Fruit fly (Drosophila melanogaster): ENCODE data around the gene Bhmt.

Bhmt gene

dm6 chr2L:18968370-18969105 is 11.4 kb upstream of the Bhmt start, which contains the start of the genes Nak and Tango6:
Nak (minus strand) TSS chr2L:18968744.
Tango6 (plus strand) TSS chr2L:18969028.
- TF ChIP-seq Vsx2 (GFP tag; optimal IDR thresholded peaks at IDR 0.05; ENCODE audit: partially characterized antibody) (peak; percentile 95), rgr (GFP tag; optimal IDR thresholded peaks at IDR 0.05) (peak; percentile 50), Hr83 (GFP tag; optimal IDR thresholded peaks at IDR 0.05; ENCODE audit: poor library complexity, severe bottlenecking) (peak; percentile 24), CG9705 (GFP tag; optimal IDR thresholded peaks at IDR 0.05) (peak; percentile 29), Myc (optimal IDR thresholded peaks at IDR 0.05) (peak; percentile 78), br (GFP tag; optimal IDR thresholded peaks at IDR 0.05) (peak; percentile 22), jim (GFP tag; optimal IDR thresholded peaks at IDR 0.05) (no peak), Hnf4 (GFP tag; optimal IDR thresholded peaks at IDR 0.05) (peak; percentile 36), Rel (GFP tag; optimal IDR thresholded peaks at IDR 0.05) (no peak), Rel (tag; optimal IDR thresholded peaks at IDR 0.05) (peak; percentile 66), sage (GFP tag; optimal IDR thresholded peaks at IDR 0.05) (no peak), lola (GFP tag; optimal IDR thresholded peaks at IDR 0.05) (no peak), foxo (GFP tag; optimal IDR thresholded peaks at IDR 0.05) (peak in 1 of 2 experiments; percentile 50), dsf (GFP tag; optimal IDR thresholded peaks at IDR 0.05; ENCODE audit: borderline replicate concordance) (peak; percentile 30), sv (GFP tag; optimal IDR thresholded peaks at IDR 0.05) (peak; percentile 27), h (GFP tag; optimal IDR thresholded peaks at IDR 0.05) (peak; percentile 60), Dfd (GFP tag; optimal IDR thresholded peaks at IDR 0.05) (no peak), N (GFP tag; optimal IDR thresholded peaks at IDR 0.05) (no peak), dmrt93B (GFP tag; optimal IDR thresholded peaks at IDR 0.05) (peak; percentile 16), HLH106 (tag; optimal IDR thresholded peaks at IDR 0.05) (peak; percentile 18), CrebA (GFP tag; optimal IDR thresholded peaks at IDR 0.05; ENCODE audit: borderline replicate concordance) (no peak), Sp1 (GFP tag; optimal IDR thresholded peaks at IDR 0.05) (peak; percentile 51), Hr78 (GFP tag; optimal IDR thresholded peaks at IDR 0.05) (no peak), psq (GFP tag; optimal IDR thresholded peaks at IDR 0.05) (peak; percentile 15), pan (optimal IDR thresholded peaks at IDR 0.05) (no peak), usp (GFP tag; optimal IDR thresholded peaks at IDR 0.05) (no peak), OdsH (GFP tag; optimal IDR thresholded peaks at IDR 0.05) (peak; percentile 11), fru (GFP tag; optimal IDR thresholded peaks at IDR 0.05) (peak; percentile 67), ey (GFP tag; optimal IDR thresholded peaks at IDR 0.05) (peak; percentile 11), woc (GFP tag; optimal IDR thresholded peaks at IDR 0.05) (peak; percentile 86), Jra (GFP tag; optimal IDR thresholded peaks at IDR 0.05) (peak; percentile 70), GATAd (GFP tag; optimal IDR thresholded peaks at IDR 0.05) (peak; percentile 58), dl (GFP tag; optimal IDR thresholded peaks at IDR 0.05; ENCODE audit: insufficient read depth in 1 of 2, partially characterized antibody in 2 of 2) (no peak), Mio (GFP tag; optimal IDR thresholded peaks at IDR 0.05) (no peak), brk (GFP tag; optimal IDR thresholded peaks at IDR 0.05) (no peak), Dif (GFP tag; optimal IDR thresholded peaks at IDR 0.05; ENCODE audit: partially characterized antibody) (no peak), tai (GFP tag; optimal IDR thresholded peaks at IDR 0.05) (no peak), Abd-B (GFP tag; optimal IDR thresholded peaks at IDR 0.05) (no peak), CG32264 (GFP tag; optimal IDR thresholded peaks at IDR 0.05) (no peak)

DNA sequence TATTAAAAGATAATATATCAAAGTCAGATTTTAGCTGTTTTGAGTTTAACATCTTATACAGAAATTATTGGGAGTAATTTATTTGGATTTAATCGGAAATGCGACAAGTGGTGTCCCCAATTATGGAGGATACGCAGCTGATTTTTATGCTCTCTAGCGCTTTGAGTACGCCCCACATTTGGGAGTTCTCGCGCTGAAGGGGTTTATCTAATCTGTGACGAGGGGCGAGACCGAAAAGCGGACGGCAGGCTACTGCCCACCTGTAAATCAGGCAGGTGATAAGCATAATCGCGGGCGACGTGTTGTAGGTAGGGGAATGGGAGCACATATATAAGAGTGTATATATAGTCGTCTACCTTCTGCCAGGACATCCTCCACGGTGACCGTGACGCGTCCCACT is 10.8 kb upstream of the Bhmt start:
- TF ChIP-seq foxo (GFP tag; optimal IDR thresholded peaks at IDR 0.05), result no peak
- no peak for TF ChIP-seq tai (GFP tag; optimal IDR thresholded peaks at IDR 0.05)
- TF ChIP-seq Hr78 (GFP tag; optimal IDR thresholded peaks at IDR 0.05), result no peak
- TF ChIP-seq h (GFP tag; optimal IDR thresholded peaks at IDR 0.05), result peak; percentile 3

dm6 chr2L:18966844-18967243 is 9.7 kb upstream of the Bhmt start:
- TF ChIP-seq Mio (GFP tag; optimal IDR thresholded peaks at IDR 0.05), result no peak
- TF ChIP-seq HLH106 (tag; optimal IDR thresholded peaks at IDR 0.05), result peak; percentile 80
- peak; percentile 51 for TF ChIP-seq OdsH (GFP tag; optimal IDR thresholded peaks at IDR 0.05)
- TF ChIP-seq h (GFP tag; optimal IDR thresholded peaks at IDR 0.05), result no peak
- peak; percentile 52 for TF ChIP-seq rgr (GFP tag; optimal IDR thresholded peaks at IDR 0.05)
- TF ChIP-seq Sp1 (GFP tag; optimal IDR thresholded peaks at IDR 0.05), result peak; percentile 73
- peak; percentile 53 for TF ChIP-seq dmrt93B (GFP tag; optimal IDR thresholded peaks at IDR 0.05)
- no peak for TF ChIP-seq dsf (GFP tag; optimal IDR thresholded peaks at IDR 0.05; ENCODE audit: borderline replicate concordance)
- no peak for TF ChIP-seq CrebA (GFP tag; optimal IDR thresholded peaks at IDR 0.05; ENCODE audit: borderline replicate concordance)
- TF ChIP-seq tai (GFP tag; optimal IDR thresholded peaks at IDR 0.05), result no peak
- TF ChIP-seq lola (GFP tag; optimal IDR thresholded peaks at IDR 0.05), result no peak
- TF ChIP-seq Hr78 (GFP tag; optimal IDR thresholded peaks at IDR 0.05), result no peak
- no peak for TF ChIP-seq Hnf4 (GFP tag; optimal IDR thresholded peaks at IDR 0.05)
- TF ChIP-seq foxo (GFP tag; optimal IDR thresholded peaks at IDR 0.05), result peak in 1 of 2 experiments; percentile 73
- no peak for TF ChIP-seq Rel (GFP tag; optimal IDR thresholded peaks at IDR 0.05)
- TF ChIP-seq Rel (tag; optimal IDR thresholded peaks at IDR 0.05), result peak; percentile 16
- TF ChIP-seq CG9705 (GFP tag; optimal IDR thresholded peaks at IDR 0.05), result peak; percentile 0
- TF ChIP-seq usp (GFP tag; optimal IDR thresholded peaks at IDR 0.05), result no peak
- TF ChIP-seq psq (GFP tag; optimal IDR thresholded peaks at IDR 0.05), result peak; percentile 60
- TF ChIP-seq fru (GFP tag; optimal IDR thresholded peaks at IDR 0.05), result no peak

All from whole organism, wandering third instar larva.